Worm (Caenorhabditis elegans): ENCODE data around the gene tsp-17.
A peak's percentile ranks its signal among the peaks of the same experiment; 100 is the strongest.

The tsp-17 gene

ce11 chrX:3680544-3681214, at the start of gene tsp-17:
TSS of gene tsp-17 (plus strand) at chrX:3681164.
- peak; percentile 84 for TF ChIP-seq hlh-1 (tag; optimal IDR thresholded peaks at IDR 0.05)
- no peak for TF ChIP-seq snpc-4 (tag; optimal IDR thresholded peaks at IDR 0.05)

ce11 chrX:3631550-3631949, 49.4 kb upstream of the tsp-17 start:
- TF ChIP-seq nhr-28 (tag; optimal IDR thresholded peaks at IDR 0.05) = no peak
- peak; percentile 98 for TF ChIP-seq tbx-8 (GFP tag; optimal IDR thresholded peaks at IDR 0.05)
- no peak for TF ChIP-seq mls-2 (tag; optimal IDR thresholded peaks at IDR 0.05)

- no peak for TF ChIP-seq lin-32 (GFP tag; optimal IDR thresholded peaks at IDR 0.05)
- no peak for TF ChIP-seq ztf-11 (tag; optimal IDR thresholded peaks at IDR 0.05)
- no peak for TF ChIP-seq snpc-4 (tag; optimal IDR thresholded peaks at IDR 0.05)
- no peak for TF ChIP-seq nhr-2 (tag; optimal IDR thresholded peaks at IDR 0.05)
- no peak for TF ChIP-seq tbx-8 (GFP tag; optimal IDR thresholded peaks at IDR 0.05)
- no peak for TF ChIP-seq zip-8 (tag; optimal IDR thresholded peaks at IDR 0.05)
- no peak for TF ChIP-seq elt-1 (tag; optimal IDR thresholded peaks at IDR 0.05; ENCODE audit: borderline replicate concordance, insufficient read depth)
- no peak for TF ChIP-seq nhr-237 (tag; optimal IDR thresholded peaks at IDR 0.05)
- no peak for TF ChIP-seq lsy-2 (tag; optimal IDR thresholded peaks at IDR 0.05)
- no peak for TF ChIP-seq elt-3 (tag; optimal IDR thresholded peaks at IDR 0.05)
- no peak for TF ChIP-seq unc-120 (tag; optimal IDR thresholded peaks at IDR 0.05; ENCODE audit: poor library complexity, severe bottlenecking)
- no peak for TF ChIP-seq unc-39 (tag; optimal IDR thresholded peaks at IDR 0.05)
These were observed 47.3 kb upstream of the tsp-17 start, which contains the start of gene gst-11 for ce11 chrX:3633654-3634053. TSS of gene gst-11 (minus strand) at chrX:3633754.

ce11 chrX:3634782-3635181, 46.2 kb upstream of the tsp-17 start:
- no peak for TF ChIP-seq sem-2 (GFP tag; optimal IDR thresholded peaks at IDR 0.05)
- no peak for TF ChIP-seq flh-1 (GFP tag; optimal IDR thresholded peaks at IDR 0.05)
- TF ChIP-seq cnd-1 (tag; optimal IDR thresholded peaks at IDR 0.05) = no peak
- TF ChIP-seq ces-1 (GFP tag; optimal IDR thresholded peaks at IDR 0.05) = peak; percentile 18
- TF ChIP-seq M03D4.4 (tag; optimal IDR thresholded peaks at IDR 0.05) = no peak
- no peak for TF ChIP-seq ceh-39 (tag; optimal IDR thresholded peaks at IDR 0.05)

ce11 chrX:3644796-3645195, 36.2 kb upstream of the tsp-17 start, which contains the start of gene tmem-24:
TSS of gene tmem-24 (minus strand) at chrX:3644896.
- TF ChIP-seq blmp-1 (tag; optimal IDR thresholded peaks at IDR 0.05) (no peak), ztf-11 (tag; optimal IDR thresholded peaks at IDR 0.05) (no peak), nhr-12 (tag; optimal IDR thresholded peaks at IDR 0.05) (no peak), ceh-39 (tag; optimal IDR thresholded peaks at IDR 0.05) (no peak), M03D4.4 (tag; optimal IDR thresholded peaks at IDR 0.05) (no peak)

- TF ChIP-seq sem-2 (GFP tag; optimal IDR thresholded peaks at IDR 0.05) (no peak), nhr-76 (tag; optimal IDR thresholded peaks at IDR 0.05) (no peak), unc-62 (GFP tag; optimal IDR thresholded peaks at IDR 0.05) (no peak), hlh-1 (tag; optimal IDR thresholded peaks at IDR 0.05) (peak; percentile 59), mep-1 (tag; optimal IDR thresholded peaks at IDR 0.05) (no peak), lsy-2 (tag; optimal IDR thresholded peaks at IDR 0.05) (no peak), M03D4.4 (tag; optimal IDR thresholded peaks at IDR 0.05) (no peak), unc-120 (tag; optimal IDR thresholded peaks at IDR 0.05; ENCODE audit: poor library complexity, severe bottlenecking) (peak; percentile 27), lin-13 (tag; optimal IDR thresholded peaks at IDR 0.05) (no peak)
These were observed 35.0 kb upstream of the tsp-17 start for ce11 chrX:3645924-3646323.

ce11 chrX:3650100-3650809, 30.7 kb upstream of the tsp-17 start, which contains the start of the genes sax-1 and R11G1.2:
TSS of gene sax-1 (minus strand) at chrX:3650150.
TSS of gene R11G1.2 (plus strand) at chrX:3650614.
- TF ChIP-seq lsy-2 (tag; optimal IDR thresholded peaks at IDR 0.05) (peak; percentile 6), M03D4.4 (tag; optimal IDR thresholded peaks at IDR 0.05) (no peak), sem-2 (GFP tag; optimal IDR thresholded peaks at IDR 0.05) (no peak), cnd-1 (tag; optimal IDR thresholded peaks at IDR 0.05) (peak; percentile 5), unc-39 (tag; optimal IDR thresholded peaks at IDR 0.05) (no peak), unc-120 (tag; optimal IDR thresholded peaks at IDR 0.05; ENCODE audit: poor library complexity, severe bottlenecking) (no peak), pha-4 (tag; optimal IDR thresholded peaks at IDR 0.05) (peak; percentile 59), nhr-2 (tag; optimal IDR thresholded peaks at IDR 0.05) (peak; percentile 86), ceh-39 (tag; optimal IDR thresholded peaks at IDR 0.05) (no peak), tbx-8 (GFP tag; optimal IDR thresholded peaks at IDR 0.05) (no peak), mls-2 (tag; optimal IDR thresholded peaks at IDR 0.05) (peak; percentile 3), elt-3 (tag; optimal IDR thresholded peaks at IDR 0.05) (no peak), ham-2 (GFP tag; optimal IDR thresholded peaks at IDR 0.05) (no peak), ces-1 (GFP tag; optimal IDR thresholded peaks at IDR 0.05) (no peak), lin-32 (GFP tag; optimal IDR thresholded peaks at IDR 0.05) (peak; percentile 25), mep-1 (tag; optimal IDR thresholded peaks at IDR 0.05) (peak; percentile 40), ceh-43 (GFP tag; optimal IDR thresholded peaks at IDR 0.05) (no peak), drap-1 (GFP tag; optimal IDR thresholded peaks at IDR 0.05) (no peak), sptf-1 (tag; optimal IDR thresholded peaks at IDR 0.05) (no peak), flh-1 (GFP tag; optimal IDR thresholded peaks at IDR 0.05) (no peak), snpc-4 (tag; optimal IDR thresholded peaks at IDR 0.05) (no peak), zip-8 (tag; optimal IDR thresholded peaks at IDR 0.05) (no peak), nhr-76 (tag; optimal IDR thresholded peaks at IDR 0.05) (no peak), mab-5 (tag; optimal IDR thresholded peaks at IDR 0.05) (no peak), ztf-11 (tag; optimal IDR thresholded peaks at IDR 0.05) (no peak), nhr-12 (tag; optimal IDR thresholded peaks at IDR 0.05) (no peak)

Data from whole organism, mixed stage, embryonic.